ENCODE assay signal across 1 fruit fly cellular context in the genomic region with DNA sequence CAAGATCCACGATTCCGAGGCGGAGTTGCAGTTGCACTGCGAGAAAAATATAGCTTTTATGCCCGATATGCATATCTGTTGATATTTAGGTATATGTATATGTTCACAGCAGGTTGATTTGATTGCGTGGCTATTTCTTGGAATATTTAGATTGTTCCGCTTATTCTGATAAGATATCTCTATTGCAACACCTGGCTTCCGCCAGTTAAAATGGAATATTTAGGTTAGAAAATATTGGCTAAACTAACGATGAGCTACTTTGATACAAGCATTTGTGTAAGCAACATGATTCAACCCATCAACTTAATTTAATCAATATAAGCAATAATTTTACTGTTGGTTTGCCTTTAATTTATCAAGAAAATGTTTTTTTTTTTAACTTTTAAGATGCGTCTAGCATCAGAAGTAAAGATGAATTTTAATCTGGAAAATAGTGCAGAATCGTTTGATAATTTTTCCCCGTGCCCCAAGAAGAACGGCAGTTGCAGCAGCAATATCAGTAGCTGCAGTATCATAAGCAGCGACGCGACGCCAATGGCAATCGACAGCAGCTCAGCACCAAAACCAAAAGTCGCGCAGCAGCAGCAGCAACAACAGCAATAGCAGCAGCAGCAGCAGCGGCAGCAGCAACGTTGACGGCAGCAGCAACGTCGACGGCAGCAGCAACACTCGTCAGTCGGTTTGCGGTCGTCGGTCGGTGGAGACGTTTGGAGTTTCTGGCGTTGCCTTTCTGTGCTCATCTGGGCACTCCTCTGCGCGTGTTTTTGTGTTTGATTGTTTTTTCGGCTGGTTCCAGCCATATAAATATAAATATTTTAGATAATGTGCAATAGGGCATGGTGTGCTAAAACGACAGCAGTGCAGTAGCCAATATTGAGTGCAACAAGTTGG.
A peak's percentile ranks its signal among the peaks of the same experiment; 100 is the strongest.
TF ChIP-seq lines count a peak whose summit lies in the region.

No protein-coding gene starts in this region.

TF ChIP-seq in whole organism, embryonic, 481 proteins besides CTCF, POLR2A, EP300 and RAD21 (continued from another document and continues in another):
- no peak for TF ChIP-seq CG2202 (tag; optimal IDR thresholded peaks at IDR 0.05; lab: Kevin White, UChicago)
- TF ChIP-seq CG32772 (GFP tag; IDR thresholded peaks at IDR 0.05; lab: Robert Waterston, UW) = no peak
- TF ChIP-seq CG11696 (GFP tag; IDR thresholded peaks at IDR 0.05; lab: Robert Waterston, UW) = no peak
- no peak for TF ChIP-seq CG4282 (GFP tag; optimal IDR thresholded peaks at IDR 0.05; lab: Kevin White, UChicago)
- no peak for TF ChIP-seq CG3163 (GFP tag; optimal IDR thresholded peaks at IDR 0.05; lab: Kevin White, UChicago)
- TF ChIP-seq h (optimal IDR thresholded peaks at IDR 0.05; lab: Kevin White, UChicago) = no peak
- no peak for TF ChIP-seq sisA (GFP tag; IDR thresholded peaks at IDR 0.05; lab: Robert Waterston, UW)
- TF ChIP-seq grau (tag; optimal IDR thresholded peaks at IDR 0.05; lab: Kevin White, UChicago) = no peak
- no peak for TF ChIP-seq CG6854 (GFP tag; optimal IDR thresholded peaks at IDR 0.05; lab: Kevin White, UChicago)
- no peak for TF ChIP-seq CG16863 (GFP tag; optimal IDR thresholded peaks at IDR 0.05; lab: Kevin White, UChicago)
- TF ChIP-seq bbx (GFP tag; IDR thresholded peaks at IDR 0.05; lab: Robert Waterston, UW; ENCODE audit: partially characterized antibody) = peak; percentile 39; the same call in 1 of the 2 replicates
- TF ChIP-seq Sry-β (GFP tag; optimal IDR thresholded peaks at IDR 0.05; lab: Kevin White, UChicago) = no peak
- TF ChIP-seq gro (GFP tag; optimal IDR thresholded peaks at IDR 0.05; lab: Kevin White, UChicago) = no peak
- TF ChIP-seq lov (optimal IDR thresholded peaks at IDR 0.05; lab: Kevin White, UChicago) = no peak
- 0 out of 3 replicates have a peak, but pooled peaks have one; percentile 52 for TF ChIP-seq lov (GFP tag; IDR thresholded peaks at IDR 0.05; lab: Robert Waterston, UW)
- peak; percentile 8 for TF ChIP-seq CG11504 (tag; optimal IDR thresholded peaks at IDR 0.05; lab: Kevin White, UChicago)
- TF ChIP-seq Trl (optimal IDR thresholded peaks at IDR 0.05; lab: Kevin White, UChicago) = no peak
- TF ChIP-seq Trl (GFP tag; optimal IDR thresholded peaks at IDR 0.05; lab: Kevin White, UChicago) = no peak
- TF ChIP-seq Abd-B (GFP tag; optimal IDR thresholded peaks at IDR 0.05; lab: Kevin White, UChicago) = no peak
- no peak for TF ChIP-seq crp (GFP tag; optimal IDR thresholded peaks at IDR 0.05; lab: Kevin White, UChicago)
- no peak for TF ChIP-seq pum (GFP tag; optimal IDR thresholded peaks at IDR 0.05; lab: Kevin White, UChicago)
- TF ChIP-seq CG9797 (GFP tag; optimal IDR thresholded peaks at IDR 0.05; lab: Kevin White, UChicago) = no peak
- TF ChIP-seq E2f2 (GFP tag; IDR thresholded peaks at IDR 0.05; lab: Robert Waterston, UW) = no peak
- no peak for TF ChIP-seq Spps (tag; optimal IDR thresholded peaks at IDR 0.05; lab: Kevin White, UChicago)
- TF ChIP-seq Oli (tag; optimal IDR thresholded peaks at IDR 0.05; lab: Kevin White, UChicago) = no peak
- TF ChIP-seq CG11093 (GFP tag; IDR thresholded peaks at IDR 0.05; lab: Robert Waterston, UW) = no peak
- TF ChIP-seq CG12744 (GFP tag; optimal IDR thresholded peaks at IDR 0.05; lab: Kevin White, UChicago) = no peak
- TF ChIP-seq Atf6 (GFP tag; IDR thresholded peaks at IDR 0.05; lab: Robert Waterston, UW) = peak; percentile 31; the same call in 1 of the 2 replicates
- no peak for TF ChIP-seq CG17802 (tag; optimal IDR thresholded peaks at IDR 0.05; lab: Kevin White, UChicago)
- TF ChIP-seq CG8359 (GFP tag; optimal IDR thresholded peaks at IDR 0.05; lab: Kevin White, UChicago; ENCODE audit: borderline replicate concordance) = peak; percentile 27
- no peak for TF ChIP-seq HLHmδ (GFP tag; optimal IDR thresholded peaks at IDR 0.05; lab: Kevin White, UChicago)
- 0 out of 3 replicates have a peak, but pooled peaks have one; percentile 19 for TF ChIP-seq so (GFP tag; IDR thresholded peaks at IDR 0.05; lab: Robert Waterston, UW)
- TF ChIP-seq CG17385 (GFP tag; optimal IDR thresholded peaks at IDR 0.05; lab: Kevin White, UChicago) = no peak
- no peak for TF ChIP-seq CG30020 (tag; optimal IDR thresholded peaks at IDR 0.05; lab: Kevin White, UChicago)
- no peak for TF ChIP-seq Scr (GFP tag; IDR thresholded peaks at IDR 0.05; lab: Robert Waterston, UW; ENCODE audit: partially characterized antibody)
- TF ChIP-seq CG30431 (GFP tag; optimal IDR thresholded peaks at IDR 0.05; lab: Kevin White, UChicago) = no peak
- TF ChIP-seq ham (GFP tag; IDR thresholded peaks at IDR 0.05; lab: Robert Waterston, UW) = no peak
- peak; percentile 84 for TF ChIP-seq Jarid2 (GFP tag; optimal IDR thresholded peaks at IDR 0.05; lab: Kevin White, UChicago)
- TF ChIP-seq sqz (GFP tag; optimal IDR thresholded peaks at IDR 0.05; lab: Kevin White, UChicago) = no peak
- no peak for TF ChIP-seq CG9932 (GFP tag; IDR thresholded peaks at IDR 0.05; lab: Robert Waterston, UW)
- peak; percentile 75 for TF ChIP-seq sens (GFP tag; lab: Kevin White, UChicago)
- no peak for TF ChIP-seq CG1603 (tag; optimal IDR thresholded peaks at IDR 0.05; lab: Kevin White, UChicago)
- no peak for TF ChIP-seq peb (GFP tag; IDR thresholded peaks at IDR 0.05; lab: Robert Waterston, UW)
- TF ChIP-seq BEAF-32 (GFP tag; optimal IDR thresholded peaks at IDR 0.05; lab: Kevin White, UChicago) = no peak
- TF ChIP-seq odd (GFP tag; optimal IDR thresholded peaks at IDR 0.05; lab: Kevin White, UChicago) = no peak
- no peak for TF ChIP-seq bab2 (GFP tag; optimal IDR thresholded peaks at IDR 0.05; lab: Kevin White, UChicago)
- TF ChIP-seq gcm (GFP tag; optimal IDR thresholded peaks at IDR 0.05; lab: Kevin White, UChicago) = no peak
- TF ChIP-seq salm (tag; optimal IDR thresholded peaks at IDR 0.05; lab: Kevin White, UChicago) = no peak
- no peak for TF ChIP-seq CG6689 (GFP tag; IDR thresholded peaks at IDR 0.05; lab: Robert Waterston, UW)
- TF ChIP-seq gsb (GFP tag; IDR thresholded peaks at IDR 0.05; lab: Robert Waterston, UW) = no peak
- TF ChIP-seq CG14014 (GFP tag; IDR thresholded peaks at IDR 0.05; lab: Robert Waterston, UW) = no peak
- TF ChIP-seq lbe (GFP tag; optimal IDR thresholded peaks at IDR 0.05; lab: Kevin White, UChicago) = no peak
- TF ChIP-seq Mrtf (GFP tag; IDR thresholded peaks at IDR 0.05; lab: Robert Waterston, UW) = no peak
- TF ChIP-seq Bteb2 (GFP tag; optimal IDR thresholded peaks at IDR 0.05; lab: Kevin White, UChicago) = no peak
- 0 out of 3 replicates have a peak, but pooled peaks have one; percentile 30 for TF ChIP-seq Opbp (GFP tag; IDR thresholded peaks at IDR 0.05; lab: Robert Waterston, UW; ENCODE audit: partially characterized antibody)
- no peak for TF ChIP-seq pros (GFP tag; optimal IDR thresholded peaks at IDR 0.05; lab: Kevin White, UChicago)
- no peak for TF ChIP-seq CG8765 (GFP tag; IDR thresholded peaks at IDR 0.05; lab: Robert Waterston, UW)
- TF ChIP-seq Gug (GFP tag; IDR thresholded peaks at IDR 0.05; lab: Robert Waterston, UW) = no peak
- peak; percentile 4 for TF ChIP-seq Blimp-1 (GFP tag; optimal IDR thresholded peaks at IDR 0.05; lab: Kevin White, UChicago)
- no peak for TF ChIP-seq aop (GFP tag; IDR thresholded peaks at IDR 0.05; lab: Robert Waterston, UW)
- no peak for TF ChIP-seq Sox102F (GFP tag; optimal IDR thresholded peaks at IDR 0.05; lab: Kevin White, UChicago)
- TF ChIP-seq fd64A (GFP tag; optimal IDR thresholded peaks at IDR 0.05; lab: Kevin White, UChicago) = no peak
- TF ChIP-seq tna (GFP tag; IDR thresholded peaks at IDR 0.05; lab: Robert Waterston, UW; ENCODE audit: partially characterized antibody) = 0 out of 2 replicates have a peak, but pooled peaks have one; percentile 25
- no peak for TF ChIP-seq BtbVII (GFP tag; optimal IDR thresholded peaks at IDR 0.05; lab: Kevin White, UChicago)
- no peak for TF ChIP-seq da (GFP tag; optimal IDR thresholded peaks at IDR 0.05; lab: Kevin White, UChicago)
- TF ChIP-seq CG34376 (GFP tag; optimal IDR thresholded peaks at IDR 0.05; lab: Kevin White, UChicago) = no peak
- TF ChIP-seq CG3065 (GFP tag; optimal IDR thresholded peaks at IDR 0.05; lab: Kevin White, UChicago) = no peak
- TF ChIP-seq cwo (GFP tag; optimal IDR thresholded peaks at IDR 0.05; lab: Kevin White, UChicago) = no peak
- no peak for TF ChIP-seq corto (GFP tag; optimal IDR thresholded peaks at IDR 0.05; lab: Kevin White, UChicago)
- no peak for TF ChIP-seq prd (optimal IDR thresholded peaks at IDR 0.05; lab: Kevin White, UChicago)
- no peak for TF ChIP-seq prd (GFP tag; IDR thresholded peaks at IDR 0.05; lab: Robert Waterston, UW)
- no peak for TF ChIP-seq CG2678 (tag; optimal IDR thresholded peaks at IDR 0.05; lab: Kevin White, UChicago)
- no peak for TF ChIP-seq luna (GFP tag; optimal IDR thresholded peaks at IDR 0.05; lab: Kevin White, UChicago)
- TF ChIP-seq chn (GFP tag; optimal IDR thresholded peaks at IDR 0.05; lab: Kevin White, UChicago) = no peak
- no peak for TF ChIP-seq CG33557 (GFP tag; optimal IDR thresholded peaks at IDR 0.05; lab: Kevin White, UChicago)
- no peak for TF ChIP-seq fu2 (GFP tag; optimal IDR thresholded peaks at IDR 0.05; lab: Kevin White, UChicago)
- TF ChIP-seq CG12299 (tag; optimal IDR thresholded peaks at IDR 0.05; lab: Kevin White, UChicago) = no peak
- no peak for TF ChIP-seq Ssrp (tag; optimal IDR thresholded peaks at IDR 0.05; lab: Kevin White, UChicago)
- TF ChIP-seq otp (GFP tag; IDR thresholded peaks at IDR 0.05; lab: Robert Waterston, UW) = no peak
- TF ChIP-seq CG2199 (GFP tag; IDR thresholded peaks at IDR 0.05; lab: Robert Waterston, UW) = no peak
- TF ChIP-seq insv (GFP tag; optimal IDR thresholded peaks at IDR 0.05; lab: Kevin White, UChicago) = no peak
- no peak for TF ChIP-seq CG3847 (GFP tag; IDR thresholded peaks at IDR 0.05; lab: Robert Waterston, UW)
- no peak for TF ChIP-seq CG7745 (tag; optimal IDR thresholded peaks at IDR 0.05; lab: Kevin White, UChicago)
- TF ChIP-seq Kr (GFP tag; optimal IDR thresholded peaks at IDR 0.05; lab: Kevin White, UChicago) = no peak
- no peak for TF ChIP-seq tgo (GFP tag; IDR thresholded peaks at IDR 0.05; lab: Robert Waterston, UW)
- no peak for TF ChIP-seq CG14965 (GFP tag; optimal IDR thresholded peaks at IDR 0.05; lab: Kevin White, UChicago; ENCODE audit: borderline replicate concordance)
- no peak for TF ChIP-seq disco-r (GFP tag; optimal IDR thresholded peaks at IDR 0.05; lab: Kevin White, UChicago)
- TF ChIP-seq zen (tag; optimal IDR thresholded peaks at IDR 0.05; lab: Kevin White, UChicago) = no peak
- TF ChIP-seq HHEX (GFP tag; optimal IDR thresholded peaks at IDR 0.05; lab: Kevin White, UChicago) = no peak
- TF ChIP-seq CG5180 (GFP tag; optimal IDR thresholded peaks at IDR 0.05; lab: Kevin White, UChicago) = no peak
- no peak for TF ChIP-seq z (GFP tag; IDR thresholded peaks at IDR 0.05; lab: Robert Waterston, UW)
- TF ChIP-seq CG8281 (tag; optimal IDR thresholded peaks at IDR 0.05; lab: Kevin White, UChicago) = no peak
- TF ChIP-seq Neu2 (GFP tag; optimal IDR thresholded peaks at IDR 0.05; lab: Kevin White, UChicago; ENCODE audit: borderline replicate concordance) = no peak
- TF ChIP-seq fd102C (GFP tag; optimal IDR thresholded peaks at IDR 0.05; lab: Kevin White, UChicago) = no peak
- no peak for TF ChIP-seq CG4730 (GFP tag; IDR thresholded peaks at IDR 0.05; lab: Robert Waterston, UW)
- TF ChIP-seq nerfin-2 (GFP tag; IDR thresholded peaks at IDR 0.05; lab: Robert Waterston, UW; ENCODE audit: partially characterized antibody) = no peak
- no peak for TF ChIP-seq chif (GFP tag; optimal IDR thresholded peaks at IDR 0.05; lab: Kevin White, UChicago)
- no peak for TF ChIP-seq slou (GFP tag; optimal IDR thresholded peaks at IDR 0.05; lab: Kevin White, UChicago)
- TF ChIP-seq gce (GFP tag; IDR thresholded peaks at IDR 0.05; lab: Robert Waterston, UW) = no peak
- peak; percentile 48 for TF ChIP-seq nom (GFP tag; optimal IDR thresholded peaks at IDR 0.05; lab: Kevin White, UChicago)
- no peak for TF ChIP-seq jumu (GFP tag; optimal IDR thresholded peaks at IDR 0.05; lab: Kevin White, UChicago)
- no peak for TF ChIP-seq cato (GFP tag; optimal IDR thresholded peaks at IDR 0.05; lab: Kevin White, UChicago; ENCODE audit: borderline replicate concordance)
- TF ChIP-seq CG6175 (GFP tag; IDR thresholded peaks at IDR 0.05; lab: Robert Waterston, UW) = no peak
- TF ChIP-seq CG33213 (GFP tag; optimal IDR thresholded peaks at IDR 0.05; lab: Kevin White, UChicago) = no peak
- TF ChIP-seq zf30C (GFP tag; optimal IDR thresholded peaks at IDR 0.05; lab: Kevin White, UChicago) = no peak
- no peak for TF ChIP-seq Atf3 (GFP tag; optimal IDR thresholded peaks at IDR 0.05; lab: Kevin White, UChicago)
- TF ChIP-seq CG8944 (GFP tag; optimal IDR thresholded peaks at IDR 0.05; lab: Kevin White, UChicago) = no peak
- TF ChIP-seq hb (GFP tag; IDR thresholded peaks at IDR 0.05; lab: Robert Waterston, UW; ENCODE audit: partially characterized antibody) = no peak
- peak; percentile 45; the same call in 1 of the 2 replicates for TF ChIP-seq Awh (GFP tag; IDR thresholded peaks at IDR 0.05; lab: Robert Waterston, UW)
- TF ChIP-seq CG17361 (GFP tag; IDR thresholded peaks at IDR 0.05; lab: Robert Waterston, UW) = peak; percentile 66; the same call in 1 of the 3 replicates
- TF ChIP-seq mld (GFP tag; IDR thresholded peaks at IDR 0.05; lab: Robert Waterston, UW; ENCODE audit: partially characterized antibody) = no peak
- no peak for TF ChIP-seq CG16779 (GFP tag; IDR thresholded peaks at IDR 0.05; lab: Robert Waterston, UW)
- no peak for TF ChIP-seq seq (GFP tag; IDR thresholded peaks at IDR 0.05; lab: Robert Waterston, UW)
- no peak for TF ChIP-seq Hmr (GFP tag; optimal IDR thresholded peaks at IDR 0.05; lab: Kevin White, UChicago)
- no peak for TF ChIP-seq CG11456 (GFP tag; IDR thresholded peaks at IDR 0.05; lab: Robert Waterston, UW)
- no peak for TF ChIP-seq CG18599 (GFP tag; optimal IDR thresholded peaks at IDR 0.05; lab: Kevin White, UChicago)
- no peak for TF ChIP-seq CG32767 (GFP tag; IDR thresholded peaks at IDR 0.05; lab: Robert Waterston, UW)
- no peak for TF ChIP-seq Camta (GFP tag; optimal IDR thresholded peaks at IDR 0.05; lab: Kevin White, UChicago)
- TF ChIP-seq dati (GFP tag; IDR thresholded peaks at IDR 0.05; lab: Robert Waterston, UW) = no peak
- TF ChIP-seq ci (GFP tag; IDR thresholded peaks at IDR 0.05; lab: Robert Waterston, UW) = peak; percentile 73; the same call in 2 of the 3 replicates
- peak; percentile 7 for TF ChIP-seq CG8388 (GFP tag; optimal IDR thresholded peaks at IDR 0.05; lab: Kevin White, UChicago)
- TF ChIP-seq sd (tag; optimal IDR thresholded peaks at IDR 0.05; lab: Kevin White, UChicago) = peak; percentile 14
- TF ChIP-seq Fer1 (GFP tag; optimal IDR thresholded peaks at IDR 0.05; lab: Kevin White, UChicago) = no peak
- TF ChIP-seq CG18476 (GFP tag; optimal IDR thresholded peaks at IDR 0.05; lab: Kevin White, UChicago) = no peak
- TF ChIP-seq bigmax (GFP tag; optimal IDR thresholded peaks at IDR 0.05; lab: Kevin White, UChicago) = no peak
